Worm (Caenorhabditis elegans) whole organism, early embryonic: ENCODE results near the gene coa-7.

Experiments
- F13C5.2 ChIP-seq: sonication (generic microtip); optimal IDR thresholded peaks from 2 replicates; lab custom pipeline; 2017; ENCODE audit warnings: mild to moderate bottlenecking, missing genetic modification characterization, inconsistent platforms, missing compliant biosample characterization
- aly-1 ChIP-seq: sonication (generic microtip); optimal IDR thresholded peaks from 2 replicates; lab custom pipeline; 2016; ENCODE audit warnings: missing genetic modification characterization, missing compliant biosample characterization
- ama-1 ChIP-seq: fragments of 150-350 bp; optimal IDR thresholded peaks from 2 replicates; lab custom pipeline; 2014
- ceh-13 ChIP-seq: fragments of 200-800 bp; sonication (Bioruptor generic); optimal IDR thresholded peaks from 2 replicates; lab custom pipeline; 2018; ENCODE audit warnings: mild to moderate bottlenecking, missing genetic modification characterization, missing compliant biosample characterization
- ets-7 ChIP-seq: sonication (generic microtip); optimal IDR thresholded peaks from 2 replicates; lab custom pipeline; 2016; ENCODE audit warnings: missing genotype, missing genetic modification characterization, missing compliant biosample characterization
- flt-1 ChIP-seq: fragments of 200-800 bp; sonication (Bioruptor generic); IDR thresholded peaks from 2 replicates; pipeline ENCODE4 v1.3.6; 2022; ENCODE audit warnings: missing genetic modification characterization, missing compliant biosample characterization
- hmbx-1 ChIP-seq: sonication (generic microtip); optimal IDR thresholded peaks from 2 replicates; lab custom pipeline; 2016; ENCODE audit warnings: mild to moderate bottlenecking, missing genetic modification characterization, missing compliant biosample characterization
- hmg-4 ChIP-seq: fragments of 200-800 bp; sonication (Bioruptor generic); optimal IDR thresholded peaks from 2 replicates; lab custom pipeline; 2018; ENCODE audit warnings: mild to moderate bottlenecking, missing genetic modification characterization, missing compliant biosample characterization
- hnd-1 ChIP-seq: sonication (generic microtip); optimal IDR thresholded peaks from 2 replicates; lab custom pipeline; 2016; ENCODE audit warnings: missing genetic modification characterization, missing compliant biosample characterization
- sea-1 ChIP-seq: fragments of 200-800 bp; sonication (Bioruptor generic); conservative IDR thresholded peaks from 2 replicates; pipeline ENCODE4 v1.3.6; 2022; ENCODE audit warnings: missing genetic modification characterization, missing compliant biosample characterization
- tbx-11 ChIP-seq: fragments of 200-800 bp; sonication (Bioruptor generic); IDR thresholded peaks from 2 replicates; pipeline ENCODE4 v1.3.6; 2022; ENCODE audit warnings: missing genetic modification characterization, missing compliant biosample characterization
- tbx-37 ChIP-seq: fragments of 200-800 bp; sonication (Bioruptor generic); conservative IDR thresholded peaks from 2 replicates; pipeline ENCODE4 v1.3.6; 2022; ENCODE audit warnings: missing genetic modification reagents, missing genetic modification characterization, missing compliant biosample characterization
- tra-4 ChIP-seq: sonication (generic microtip); optimal IDR thresholded peaks from 2 replicates; lab custom pipeline; 2017; ENCODE audit warnings: missing genetic modification characterization, missing compliant biosample characterization

- TF ChIP-seq F13C5.2: no peak
- no peak for TF ChIP-seq tbx-11 (GFP tag; lab: Robert Waterston, UW)
- no peak for TF ChIP-seq ets-7 (tag; lab: Kevin White, UChicago)
- no peak for TF ChIP-seq ama-1 (lab: Kevin White, UChicago)
- TF ChIP-seq hmg-4: no peak
- TF ChIP-seq aly-1 (tag; lab: Kevin White, UChicago): no peak
- no peak for TF ChIP-seq flt-1
- TF ChIP-seq tbx-37 (GFP tag; lab: Robert Waterston, UW): peak; percentile 27; the same call in 1 of the 2 replicates
- no peak for TF ChIP-seq ceh-13 (GFP tag; lab: Kevin White, UChicago)
- TF ChIP-seq hmbx-1 (tag; lab: Kevin White, UChicago): no peak
- no peak for TF ChIP-seq sea-1 (GFP tag; lab: Robert Waterston, UW)
- TF ChIP-seq hnd-1 (tag; lab: Kevin White, UChicago): no peak
- no peak for TF ChIP-seq tra-4 (tag; lab: Kevin White, UChicago)
These were observed 13.7 kb downstream of the coa-7 start for ce11 chrII:11637189-11637754.
